Worm (Caenorhabditis elegans): Measurements from ENCODE around the gene sam-10.

ce11 chrII:13316630-13317029, 13.7 kb downstream of the sam-10 start:
- TF ChIP-seq ama-1 (optimal IDR thresholded peaks at IDR 0.05) (no peak), ama-1 (GFP tag; optimal IDR thresholded peaks at IDR 0.05) (no peak), unc-62 (GFP tag; optimal IDR thresholded peaks at IDR 0.05) (no peak), unc-130 (GFP tag; optimal IDR thresholded peaks at IDR 0.05) (no peak), Y56A3A.18 (GFP tag; IDR thresholded peaks at IDR 0.05) (no peak), nhr-179 (tag; optimal IDR thresholded peaks at IDR 0.05) (no peak), lin-40 (tag; optimal IDR thresholded peaks at IDR 0.05) (no peak), lsy-27 (tag; optimal IDR thresholded peaks at IDR 0.05; ENCODE audit: borderline replicate concordance, insufficient read depth) (no peak), C06A6.2 (GFP tag; conservative IDR thresholded peaks at IDR 0.05) (no peak), F37B4.10 (GFP tag; IDR thresholded peaks at IDR 0.05) (no peak), mes-4 (tag; optimal IDR thresholded peaks at IDR 0.05) (no peak)

Measured in whole organism, young adult.